Worm (Caenorhabditis elegans): Measurements from ENCODE around the gene valv-1.

ce11 chrIV:7439377-7439776 is 5.8 kb downstream of the valv-1 start:
- TF ChIP-seq dao-5 (tag; optimal IDR thresholded peaks at IDR 0.05) (no peak), W03F9.2 (tag; optimal IDR thresholded peaks at IDR 0.05) (no peak)

Data from whole organism, L4/young adult.